Worm (Caenorhabditis elegans): ENCODE measurements around the gene srsx-1.

srsx-1 gene

ce11 chrV:17217690-17218089 is 39.8 kb upstream of the srsx-1 start, which contains the start of gene srbc-62:
Gene srbc-62, plus strand, starts transcription at chrV:17217990.
- TF ChIP-seq zfp-3 (GFP tag; conservative IDR thresholded peaks at IDR 0.05): no peak
- no peak for TF ChIP-seq Y105C5A.15 (GFP tag; IDR thresholded peaks at IDR 0.05)
- no peak for TF ChIP-seq ZK546.5 (tag; optimal IDR thresholded peaks at IDR 0.05)
- TF ChIP-seq spr-3 (GFP tag; optimal IDR thresholded peaks at IDR 0.05): no peak
- no peak for TF ChIP-seq ceh-28 (tag; optimal IDR thresholded peaks at IDR 0.05)
- no peak for TF ChIP-seq unc-39 (tag; optimal IDR thresholded peaks at IDR 0.05)
- TF ChIP-seq aly-2 (tag; optimal IDR thresholded peaks at IDR 0.05): no peak
- TF ChIP-seq lin-29 (GFP tag; IDR thresholded peaks at IDR 0.05): no peak
- no peak for TF ChIP-seq F49E8.2 (tag; optimal IDR thresholded peaks at IDR 0.05; ENCODE audit: borderline replicate concordance)
- TF ChIP-seq F44E2.7 (GFP tag; IDR thresholded peaks at IDR 0.05): no peak
- no peak for TF ChIP-seq egl-27 (tag; optimal IDR thresholded peaks at IDR 0.05)
- no peak for TF ChIP-seq skn-1 (tag; optimal IDR thresholded peaks at IDR 0.05)
- no peak for TF ChIP-seq snpc-4 (tag; optimal IDR thresholded peaks at IDR 0.05)
- TF ChIP-seq ctbp-1 (GFP tag; IDR thresholded peaks at IDR 0.05): no peak
- TF ChIP-seq mdt-29 (GFP tag; IDR thresholded peaks at IDR 0.05): no peak
- no peak for TF ChIP-seq ceh-62 (tag; optimal IDR thresholded peaks at IDR 0.05)

ce11 chrV:17215602-17216001 is 37.7 kb upstream of the srsx-1 start:
- TF ChIP-seq ceh-44 (GFP tag; IDR thresholded peaks at IDR 0.05): no peak
- TF ChIP-seq mxl-3 (GFP tag; optimal IDR thresholded peaks at IDR 0.05): no peak
- TF ChIP-seq ceh-82 (tag; optimal IDR thresholded peaks at IDR 0.05): no peak
- TF ChIP-seq madf-5 (GFP tag; IDR thresholded peaks at IDR 0.05): 0 out of 4 replicates have a peak, but pooled peaks of 1 of the 2 experiments have one; percentile 12
- TF ChIP-seq snpc-4 (tag; optimal IDR thresholded peaks at IDR 0.05): no peak

ce11 chrV:17212743-17213142 is 34.9 kb upstream of the srsx-1 start, which contains the start of gene srh-113:
Gene srh-113, plus strand, starts transcription at chrV:17213043.
- TF ChIP-seq lsy-2 (tag; optimal IDR thresholded peaks at IDR 0.05): no peak
- TF ChIP-seq set-16 (GFP tag; IDR thresholded peaks at IDR 0.05): no peak
- no peak for TF ChIP-seq zip-2 (tag; optimal IDR thresholded peaks at IDR 0.05)
- TF ChIP-seq hlh-11 (tag; optimal IDR thresholded peaks at IDR 0.05): no peak
- no peak for TF ChIP-seq F44E2.7 (GFP tag; IDR thresholded peaks at IDR 0.05)
- TF ChIP-seq spr-3 (GFP tag; optimal IDR thresholded peaks at IDR 0.05): no peak
- no peak for TF ChIP-seq lin-29 (GFP tag; IDR thresholded peaks at IDR 0.05)
- TF ChIP-seq pha-4 (GFP tag; IDR thresholded peaks at IDR 0.05): no peak
- TF ChIP-seq pha-4 (tag; optimal IDR thresholded peaks at IDR 0.05): no peak
- TF ChIP-seq nhr-102 (tag; optimal IDR thresholded peaks at IDR 0.05): no peak
- no peak for TF ChIP-seq egl-27 (tag; optimal IDR thresholded peaks at IDR 0.05)
- TF ChIP-seq nhr-42 (GFP tag; IDR thresholded peaks at IDR 0.05): no peak
- TF ChIP-seq ceh-62 (tag; optimal IDR thresholded peaks at IDR 0.05): no peak
- TF ChIP-seq vab-7 (GFP tag; IDR thresholded peaks at IDR 0.05): no peak
- TF ChIP-seq gei-8 (GFP tag; optimal IDR thresholded peaks at IDR 0.05): no peak
- no peak for TF ChIP-seq tag-97 (GFP tag; IDR thresholded peaks at IDR 0.05)
- TF ChIP-seq daf-12 (tag; optimal IDR thresholded peaks at IDR 0.05): no peak

- peak; percentile 86 for TF ChIP-seq set-16 (GFP tag; IDR thresholded peaks at IDR 0.05)
- TF ChIP-seq dmd-9 (GFP tag; IDR thresholded peaks at IDR 0.05): no peak
These were observed 34.3 kb upstream of the srsx-1 start, which contains the start of gene srh-236 for ce11 chrV:17211989-17212731. Gene srh-236, minus strand, starts transcription at chrV:17212039.

ce11 chrV:17208045-17208444 is 30.2 kb upstream of the srsx-1 start, which contains the start of gene Y68A4A.13:
Gene Y68A4A.13, minus strand, starts transcription at chrV:17208145.
- TF ChIP-seq aha-1 (tag) (peak; percentile 44), cey-2 (tag; optimal IDR thresholded peaks at IDR 0.05; ENCODE audit: borderline replicate concordance, insufficient read depth) (no peak)

All from whole organism, L4 larva.